Worm (Caenorhabditis elegans) whole organism, L4 larva: ENCODE data around the gene Y71H2AM.25.

Source experiments
- D1046.2 ChIP-seq: fragments of 200-800 bp; sonication (Bioruptor generic); IDR thresholded peaks from 2 replicates; pipeline ENCODE4 v1.3.6; 2022; ENCODE audit warnings: missing genetic modification characterization, missing compliant biosample characterization
- F10B5.3 ChIP-seq: sonication (generic microtip); optimal IDR thresholded peaks from 2 replicates; lab custom pipeline; 2016; ENCODE audit warnings: mild to moderate bottlenecking, missing genetic modification characterization, missing compliant biosample characterization
- F26F4.8 ChIP-seq: fragments of 200-800 bp; sonication (Bioruptor generic); conservative IDR thresholded peaks from 2 replicates; pipeline ENCODE4 v1.3.6; 2022; ENCODE audit warnings: missing genetic modification characterization, missing compliant biosample characterization
- F49E8.2 ChIP-seq: sonication (generic microtip); optimal IDR thresholded peaks from 2 replicates; lab custom pipeline; 2016; ENCODE audit warnings: missing compliant biosample characterization, mild to moderate bottlenecking, missing genetic modification characterization, borderline replicate concordance
- T20F7.1 ChIP-seq: fragments of 200-800 bp; sonication (Bioruptor generic); optimal IDR thresholded peaks from 2 replicates; lab custom pipeline; 2018; ENCODE audit warnings: mild to moderate bottlenecking, missing genetic modification characterization, missing compliant biosample characterization
- Y105C5A.15 ChIP-seq: fragments of 200-800 bp; sonication (Bioruptor generic); IDR thresholded peaks from 2 replicates; pipeline ENCODE4 v1.3.6; 2022; ENCODE audit warnings: missing genetic modification characterization, missing compliant biosample characterization
- aha-1 ChIP-seq: fragments of 150-350 bp; peaks from one replicate; lab custom pipeline; 2014; ENCODE audit warnings: missing biosample characterization, missing genetic modification characterization
- attf-4 ChIP-seq: sonication (generic microtip); optimal IDR thresholded peaks from 3 replicates; lab custom pipeline; 2017; ENCODE audit warnings: missing biosample characterization, missing genetic modification characterization
- ceh-62 ChIP-seq: sonication (generic microtip); optimal IDR thresholded peaks from 2 replicates; lab custom pipeline; 2017; ENCODE audit warnings: missing biosample characterization, missing genetic modification characterization
- ctbp-1 ChIP-seq: fragments of 200-800 bp; sonication (Bioruptor generic); IDR thresholded peaks from 2 replicates; pipeline ENCODE4 v1.3.6; 2022; ENCODE audit warnings: missing genetic modification reagents, missing genetic modification characterization, missing compliant biosample characterization
- daf-8 ChIP-seq: fragments of 200-800 bp; sonication (Bioruptor generic); IDR thresholded peaks from 2 replicates; pipeline ENCODE4 v1.3.6; 2022; ENCODE audit warnings: missing genetic modification characterization, missing compliant biosample characterization
- egl-27 ChIP-seq: sonication (generic microtip); optimal IDR thresholded peaks from 3 replicates; lab custom pipeline; 2017; ENCODE audit warnings: missing biosample characterization, missing genetic modification reagents, missing genetic modification characterization
- egl-43 ChIP-seq: fragments of 200-800 bp; sonication (Bioruptor generic); IDR thresholded peaks from 2 replicates; pipeline ENCODE4 v1.3.6; 2022; ENCODE audit warnings: missing genetic modification reagents, missing genetic modification characterization, missing compliant biosample characterization
- hif-1 ChIP-seq, 2 experiments: sonication (generic microtip); optimal IDR thresholded peaks; 2 replicates each; lab custom pipeline; 2016 to 2017; ENCODE audit warnings: missing compliant biosample characterization in 2 of 2, missing genetic modification characterization in 2 of 2, missing genetic modification reagents in 2 of 2, missing genotype in 2 of 2, mild to moderate bottlenecking in 1 of 2
- hlh-11 ChIP-seq: fragments of 200-800 bp; sonication (Bioruptor generic); optimal IDR thresholded peaks from 2 replicates; lab custom pipeline; 2018; ENCODE audit warnings: mild to moderate bottlenecking, missing genetic modification characterization, missing compliant biosample characterization
- hlh-30 ChIP-seq: sonication (generic microtip); optimal IDR thresholded peaks from 2 replicates; lab custom pipeline; 2017; ENCODE audit warnings: antibody characterized with exemption, mild to moderate bottlenecking, missing genetic modification characterization, missing compliant biosample characterization; ENCODE audit not compliant: insufficient read depth
- lin-38 ChIP-seq: fragments of 200-800 bp; sonication (Bioruptor generic); IDR thresholded peaks from 2 replicates; pipeline ENCODE4 v1.3.6; 2022; ENCODE audit warnings: missing genetic modification reagents, missing genetic modification characterization, missing compliant biosample characterization
- lsy-2 ChIP-seq, 2 experiments: fragments of 150-350 bp in 1 of 2; sonication (generic microtip) in 1 of 2; optimal IDR thresholded peaks; 2 replicates each; lab custom pipeline; 2014 to 2017; ENCODE audit warnings: missing biosample characterization in 2 of 2, missing genetic modification characterization in 2 of 2
- mdl-1 ChIP-seq, 2 experiments: fragments of 150-350 bp in 1 of 2; sonication (generic microtip) in 1 of 2; optimal IDR thresholded peaks; 2 replicates each; lab custom pipeline; 2014 to 2017; ENCODE audit warnings: missing biosample characterization in 2 of 2, missing genetic modification characterization in 2 of 2
- mep-1 ChIP-seq: fragments of 150-350 bp; sonication (generic microtip); optimal IDR thresholded peaks from 3 replicates; lab custom pipeline; 2014; ENCODE audit warnings: missing biosample characterization, missing genetic modification characterization
- mes-2 ChIP-seq: sonication (generic microtip); optimal IDR thresholded peaks from 2 replicates; lab custom pipeline; 2016; ENCODE audit warnings: missing genotype, mild to moderate bottlenecking, missing genetic modification characterization, missing compliant biosample characterization; ENCODE audit not compliant: poor library complexity, severe bottlenecking
- mxl-2 ChIP-seq: fragments of 200-800 bp; sonication (Bioruptor generic); conservative IDR thresholded peaks from 2 replicates; pipeline ENCODE4 v1.3.6; 2022; ENCODE audit warnings: missing genetic modification reagents, missing genetic modification characterization, missing compliant biosample characterization
- nhr-102 ChIP-seq: sonication (generic microtip); optimal IDR thresholded peaks from 2 replicates; lab custom pipeline; 2016; ENCODE audit warnings: mild to moderate bottlenecking, missing genetic modification characterization, moderate library complexity, missing compliant biosample characterization
- nhr-11 ChIP-seq: fragments of 150-350 bp; optimal IDR thresholded peaks from 2 replicates; lab custom pipeline; 2014; ENCODE audit warnings: missing biosample characterization, missing genetic modification characterization
- nhr-111 ChIP-seq: fragments of 200-800 bp; sonication (Bioruptor generic); optimal IDR thresholded peaks from 2 replicates; lab custom pipeline; 2018; ENCODE audit warnings: mild to moderate bottlenecking, missing genetic modification characterization, missing compliant biosample characterization
- nhr-237 ChIP-seq: sonication (generic microtip); optimal IDR thresholded peaks from 2 replicates; lab custom pipeline; 2017; ENCODE audit warnings: missing biosample characterization, missing genetic modification characterization
- nhr-42 ChIP-seq: fragments of 200-800 bp; sonication (Bioruptor generic); IDR thresholded peaks from 2 replicates; pipeline ENCODE4 v1.3.6; 2022; ENCODE audit warnings: missing genetic modification characterization, missing compliant biosample characterization
- pha-4 ChIP-seq, 2 experiments: fragments of 150-350 bp in 1 of 2; fragments of 200-800 bp in 1 of 2; sonication (Bioruptor generic) in 1 of 2; IDR thresholded peaks in 1 of 2; optimal IDR thresholded peaks in 1 of 2; 2 replicates each; pipeline versions ENCODE4 v1.3.6 to Lab custom; 2014 to 2022; ENCODE audit warnings: missing genetic modification characterization in 2 of 2, missing genetic modification reagents in 2 of 2, missing biosample characterization in 1 of 2, missing compliant biosample characterization in 1 of 2
- rbr-2 ChIP-seq: sonication (generic microtip); optimal IDR thresholded peaks from 2 replicates; lab custom pipeline; 2016; ENCODE audit warnings: missing genotype, missing genetic modification characterization, missing compliant biosample characterization
- snpc-1.2 ChIP-seq: fragments of 200-800 bp; sonication (Bioruptor generic); IDR thresholded peaks from 2 replicates; pipeline ENCODE4 v1.3.6; 2022; ENCODE audit warnings: missing genetic modification reagents, missing genetic modification characterization, missing compliant biosample characterization
- snpc-4 ChIP-seq: fragments of 150-350 bp; optimal IDR thresholded peaks from 2 replicates; lab custom pipeline; 2014; ENCODE audit warnings: missing biosample characterization, missing genetic modification characterization
- spr-3 ChIP-seq: fragments of 200-800 bp; sonication (Bioruptor generic); optimal IDR thresholded peaks from 2 replicates; lab custom pipeline; 2018; ENCODE audit warnings: mild to moderate bottlenecking, missing genetic modification characterization, missing compliant biosample characterization
- tag-97 ChIP-seq: fragments of 200-800 bp; sonication (Bioruptor generic); IDR thresholded peaks from 2 replicates; pipeline ENCODE4 v1.3.6; 2022; ENCODE audit warnings: missing genetic modification characterization, missing compliant biosample characterization
- tra-1 ChIP-seq: fragments of 200-800 bp; sonication (Bioruptor generic); IDR thresholded peaks from 2 replicates; pipeline ENCODE4 v1.3.6; 2022; ENCODE audit warnings: missing genetic modification reagents, missing genetic modification characterization, missing compliant biosample characterization
- zfp-2 ChIP-seq: sonication (generic microtip); optimal IDR thresholded peaks from 2 replicates; lab custom pipeline; 2016; ENCODE audit warnings: mild to moderate bottlenecking, missing genetic modification characterization, missing compliant biosample characterization

Gene Y71H2AM.25

ce11 chrIII:2817847-2818246, 15.6 kb downstream of the Y71H2AM.25 start:
- TF ChIP-seq aha-1 (tag; lab: Kevin White, UChicago): peak; percentile 65
- TF ChIP-seq zfp-2 (tag; lab: Kevin White, UChicago): no peak

- TF ChIP-seq spr-3 (GFP tag; lab: Kevin White, UChicago) (no peak), nhr-102 (tag; lab: Kevin White, UChicago) (no peak), nhr-111 (GFP tag; lab: Kevin White, UChicago) (no peak), pha-4 (GFP tag; IDR thresholded peaks at IDR 0.05; lab: Robert Waterston, UW) (no peak), pha-4 (tag; optimal IDR thresholded peaks at IDR 0.05; lab: Kevin White, UChicago) (no peak), D1046.2 (GFP tag; lab: Robert Waterston, UW) (no peak), F26F4.8 (GFP tag; lab: Robert Waterston, UW) (no peak), lin-38 (GFP tag; lab: Robert Waterston, UW) (no peak), egl-27 (tag; lab: Kevin White, UChicago) (no peak), nhr-237 (tag; lab: Kevin White, UChicago) (no peak), hlh-30 (tag; lab: Kevin White, UChicago) (no peak), F49E8.2 (tag; lab: Kevin White, UChicago) (no peak), daf-8 (no peak), snpc-1.2 (GFP tag; lab: Robert Waterston, UW) (no peak), mes-2 (tag; lab: Kevin White, UChicago) (no peak), attf-4 (no peak), hlh-11 (no peak), F10B5.3 (tag; lab: Kevin White, UChicago) (no peak), hif-1 (tag; optimal IDR thresholded peaks at IDR 0.05; lab: Kevin White, UChicago) (no peak)
Observed at ce11 chrIII:2818980-2819379, 16.7 kb downstream of the Y71H2AM.25 start, which contains the start of gene pipp-4P. Gene pipp-4P (plus strand): TSS chrIII:2819280.

ce11 chrIII:2826770-2827169, 24.5 kb downstream of the Y71H2AM.25 start, which contains the start of gene Y71H2AM.1:
Gene Y71H2AM.1 (plus strand): TSS chrIII:2827070.
- TF ChIP-seq aha-1 (tag; lab: Kevin White, UChicago): peak; percentile 29
- TF ChIP-seq mdl-1 (tag; optimal IDR thresholded peaks at IDR 0.05; lab: Kevin White, UChicago): no peak

ce11 chrIII:2832483-2832882, 30.2 kb downstream of the Y71H2AM.25 start, which contains the start of gene Y71H2AM.29:
Gene Y71H2AM.29 (plus strand): TSS chrIII:2832783.
- no peak for TF ChIP-seq tag-97
- no peak for TF ChIP-seq rbr-2 (tag; lab: Kevin White, UChicago)
- TF ChIP-seq D1046.2 (GFP tag; lab: Robert Waterston, UW): no peak
- TF ChIP-seq Y105C5A.15 (GFP tag; lab: Robert Waterston, UW): no peak
- no peak for TF ChIP-seq hlh-30 (tag; lab: Kevin White, UChicago)
- TF ChIP-seq egl-43 (GFP tag; lab: Robert Waterston, UW): no peak
- TF ChIP-seq ceh-62 (tag; lab: Kevin White, UChicago): no peak
- no peak for TF ChIP-seq mep-1 (tag; lab: Kevin White, UChicago)
- TF ChIP-seq T20F7.1 (GFP tag; lab: Kevin White, UChicago): no peak
- TF ChIP-seq lsy-2 (tag; optimal IDR thresholded peaks at IDR 0.05; lab: Kevin White, UChicago): no peak
- TF ChIP-seq tra-1: no peak
- no peak for TF ChIP-seq nhr-42 (GFP tag; lab: Robert Waterston, UW)

- TF ChIP-seq snpc-4 (tag; lab: Kevin White, UChicago) (no peak), ctbp-1 (no peak), mxl-2 (GFP tag; lab: Robert Waterston, UW) (no peak), mdl-1 (tag; optimal IDR thresholded peaks at IDR 0.05; lab: Kevin White, UChicago) (no peak), hlh-30 (tag; lab: Kevin White, UChicago) (no peak), nhr-11 (no peak)
Observed at ce11 chrIII:2834363-2834762, 32.1 kb downstream of the Y71H2AM.25 start, which contains the start of gene txdc-17. Gene txdc-17 (plus strand): TSS chrIII:2834663.
